Fruit fly (Drosophila melanogaster): ENCODE results near the gene CG17906.
A peak's percentile ranks its signal among the peaks of the same experiment; 100 is the strongest.

Gene CG17906

dm6 chr2L:8964657-8965056, 29.5 kb upstream of the CG17906 start, which contains the start of gene CG32984:
TSS of gene CG32984 (plus strand) at chr2L:8964957.
- TF ChIP-seq CTCF (optimal IDR thresholded peaks at IDR 0.05) (no peak), CG8478 (optimal IDR thresholded peaks at IDR 0.05) (no peak)

dm6 chr2L:8967235-8967634, 27.0 kb upstream of the CG17906 start, which contains the start of gene CG18088:
TSS of gene CG18088 (plus strand) at chr2L:8967535.
- TF ChIP-seq CTCF (optimal IDR thresholded peaks at IDR 0.05): no peak
- TF ChIP-seq CG8478 (optimal IDR thresholded peaks at IDR 0.05): no peak

dm6 chr2L:8972905-8973304, 21.3 kb upstream of the CG17906 start:
- TF ChIP-seq CG8478 (optimal IDR thresholded peaks at IDR 0.05) (no peak), CTCF (optimal IDR thresholded peaks at IDR 0.05) (no peak)

- no peak for TF ChIP-seq CTCF (optimal IDR thresholded peaks at IDR 0.05)
- TF ChIP-seq CG8478 (optimal IDR thresholded peaks at IDR 0.05): no peak
Measured at dm6 chr2L:8974506-8974905, 19.7 kb upstream of the CG17906 start.

dm6 chr2L:8975328-8975727, 18.9 kb upstream of the CG17906 start, which contains the start of gene CG9541:
TSS of gene CG9541 (minus strand) at chr2L:8975428.
- TF ChIP-seq CTCF (optimal IDR thresholded peaks at IDR 0.05) (no peak), CG8478 (optimal IDR thresholded peaks at IDR 0.05) (no peak)

- TF ChIP-seq CTCF (optimal IDR thresholded peaks at IDR 0.05) (no peak), CG8478 (optimal IDR thresholded peaks at IDR 0.05) (no peak)
Measured at dm6 chr2L:8980359-8980758, 13.8 kb upstream of the CG17906 start, which contains the start of gene CG18662. TSS of gene CG18662 (plus strand) at chr2L:8980659.

dm6 chr2L:8982584-8983302, 11.4 kb upstream of the CG17906 start:
- TF ChIP-seq CTCF (optimal IDR thresholded peaks at IDR 0.05) (no peak), CG8478 (optimal IDR thresholded peaks at IDR 0.05) (no peak)

dm6 chr2L:8984614-8985318, 9.4 kb upstream of the CG17906 start, which contains the start of gene CG13101:
TSS of gene CG13101 (minus strand) at chr2L:8984872.
- TF ChIP-seq CG8478 (optimal IDR thresholded peaks at IDR 0.05): no peak
- no peak for TF ChIP-seq CTCF (optimal IDR thresholded peaks at IDR 0.05)

dm6 chr2L:8987251-8987937, 6.8 kb upstream of the CG17906 start:
- TF ChIP-seq CG8478 (optimal IDR thresholded peaks at IDR 0.05): no peak
- no peak for TF ChIP-seq CTCF (optimal IDR thresholded peaks at IDR 0.05)

dm6 chr2L:8989037-8989591, 5.1 kb upstream of the CG17906 start, which contains the start of gene rost:
TSS of gene rost (minus strand) at chr2L:8989539.
- TF ChIP-seq CTCF (optimal IDR thresholded peaks at IDR 0.05) (no peak), CG8478 (optimal IDR thresholded peaks at IDR 0.05) (no peak)

dm6 chr2L:8991583-8991982, 2.6 kb upstream of the CG17906 start, which contains the start of gene CG9555:
TSS of gene CG9555 (plus strand) at chr2L:8991735.
- TF ChIP-seq CG8478 (optimal IDR thresholded peaks at IDR 0.05) (no peak), CTCF (optimal IDR thresholded peaks at IDR 0.05) (no peak)

- TF ChIP-seq CG8478 (optimal IDR thresholded peaks at IDR 0.05): no peak
- TF ChIP-seq CTCF (optimal IDR thresholded peaks at IDR 0.05): peak; percentile 16 to 48
Measured at dm6 chr2L:8997285-8997684, 3.1 kb downstream of the CG17906 start, which contains the start of the genes alien and CG18661. TSS of gene alien (minus strand) at chr2L:8997379. TSS of gene CG18661 (plus strand) at chr2L:8997605.

- no peak for TF ChIP-seq CG8478 (optimal IDR thresholded peaks at IDR 0.05)
- TF ChIP-seq CTCF (optimal IDR thresholded peaks at IDR 0.05): no peak
Measured at dm6 chr2L:8998237-8998636, 4.0 kb downstream of the CG17906 start, which contains the start of gene Try29F. TSS of gene Try29F (plus strand) at chr2L:8998537.

dm6 chr2L:9010267-9010666, 16.1 kb downstream of the CG17906 start, which contains the start of gene CG9568:
TSS of gene CG9568 (plus strand) at chr2L:9010583.
- no peak for TF ChIP-seq CTCF (optimal IDR thresholded peaks at IDR 0.05)
- no peak for TF ChIP-seq CG8478 (optimal IDR thresholded peaks at IDR 0.05)
